Worm (Caenorhabditis elegans) whole organism, L1 larva: ENCODE results near the gene fbxb-22.

Experiments
- aly-2 ChIP-seq: fragments of 150-350 bp; optimal IDR thresholded peaks from 2 replicates; lab custom pipeline; 2014; ENCODE audit warnings: missing biosample characterization, missing genetic modification characterization
- ama-1 ChIP-seq: fragments of 150-350 bp; optimal IDR thresholded peaks from 2 replicates; lab custom pipeline; 2014
- elt-2 ChIP-seq: sonication (generic microtip); optimal IDR thresholded peaks from 2 replicates; lab custom pipeline; 2016; ENCODE audit warnings: missing genetic modification characterization, mild to moderate bottlenecking, inconsistent platforms, missing compliant biosample characterization, missing genetic modification reagents
- elt-3 ChIP-seq, 6 experiments: fragments of 150-350 bp in 1 of 6; sonication (generic microtip); optimal IDR thresholded peaks; 2 replicates each; lab custom pipeline; 2017 to 2018; ENCODE audit warnings: missing biosample characterization in 6 of 6, missing genetic modification characterization in 6 of 6, inconsistent platforms in 1 of 6
- hlh-4 ChIP-seq: sonication (generic microtip); optimal IDR thresholded peaks from 2 replicates; lab custom pipeline; 2016; ENCODE audit warnings: mild to moderate bottlenecking, missing genetic modification characterization, missing compliant biosample characterization
- lin-13 ChIP-seq: fragments of 150-350 bp; optimal IDR thresholded peaks from 2 replicates; lab custom pipeline; 2014; ENCODE audit warnings: missing biosample characterization, missing genetic modification reagents, missing genetic modification characterization
- lsy-2 ChIP-seq, 2 experiments: fragments of 150-350 bp; optimal IDR thresholded peaks; 2 replicates each; lab custom pipeline; 2014; ENCODE audit warnings: missing biosample characterization in 2 of 2, missing genetic modification characterization in 2 of 2
- nhr-11 ChIP-seq: fragments of 150-350 bp; optimal IDR thresholded peaks from 2 replicates; lab custom pipeline; 2014; ENCODE audit warnings: missing biosample characterization, missing genetic modification characterization
- nhr-28 ChIP-seq: fragments of 150-350 bp; optimal IDR thresholded peaks from 2 replicates; lab custom pipeline; 2014; ENCODE audit warnings: missing biosample characterization, missing genetic modification characterization
- nhr-47 ChIP-seq: sonication (generic microtip); optimal IDR thresholded peaks from 2 replicates; lab custom pipeline; 2016; ENCODE audit warnings: mild to moderate bottlenecking, missing genetic modification characterization, moderate library complexity, missing compliant biosample characterization
- nhr-76 ChIP-seq: sonication (generic microtip); optimal IDR thresholded peaks from 2 replicates; lab custom pipeline; 2017; ENCODE audit warnings: missing biosample characterization, missing genetic modification characterization
- skn-1 ChIP-seq: fragments of 150-350 bp; optimal IDR thresholded peaks from 2 replicates; lab custom pipeline; 2014; ENCODE audit warnings: missing biosample characterization, missing genetic modification characterization

DNA sequence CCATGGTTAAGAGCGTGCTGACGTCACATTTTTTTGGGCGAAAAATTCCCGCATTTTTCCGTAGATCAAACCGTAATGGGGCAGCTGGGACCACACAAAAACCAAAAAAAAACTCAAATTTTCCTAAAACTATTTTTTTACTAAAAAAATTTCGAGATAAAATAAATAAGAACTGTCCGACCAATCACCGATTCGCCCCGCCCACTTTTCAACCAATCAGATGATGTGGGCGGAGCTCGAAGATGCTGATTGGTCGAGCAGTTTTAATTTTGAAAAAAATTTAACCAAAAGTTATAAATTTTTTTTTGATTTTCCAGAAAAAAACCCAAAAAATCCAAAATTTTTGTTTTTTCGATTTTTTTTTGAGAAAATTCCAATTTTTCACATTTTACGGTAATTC, 16.5 kb upstream of the fbxb-22 start:
- TF ChIP-seq skn-1 (tag; lab: Kevin White, UChicago): no peak
- no peak for TF ChIP-seq nhr-11 (tag; lab: Kevin White, UChicago)
- TF ChIP-seq elt-2 (tag; lab: Kevin White, UChicago): no peak
- TF ChIP-seq aly-2 (tag; lab: Kevin White, UChicago): no peak
- no peak for TF ChIP-seq nhr-76 (tag; lab: Kevin White, UChicago)
- TF ChIP-seq nhr-28: no peak
- no peak for TF ChIP-seq lin-13
- TF ChIP-seq nhr-47 (tag; lab: Kevin White, UChicago): no peak
- no peak for TF ChIP-seq hlh-4
- TF ChIP-seq ama-1 (lab: Kevin White, UChicago): no peak
- no peak for TF ChIP-seq lsy-2 (tag; optimal IDR thresholded peaks at IDR 0.05; lab: Kevin White, UChicago)
- no peak for TF ChIP-seq elt-3 (tag; optimal IDR thresholded peaks at IDR 0.05; lab: Kevin White, UChicago)
